Worm (Caenorhabditis elegans): ENCODE data around the gene F13B12.3.

DNA sequence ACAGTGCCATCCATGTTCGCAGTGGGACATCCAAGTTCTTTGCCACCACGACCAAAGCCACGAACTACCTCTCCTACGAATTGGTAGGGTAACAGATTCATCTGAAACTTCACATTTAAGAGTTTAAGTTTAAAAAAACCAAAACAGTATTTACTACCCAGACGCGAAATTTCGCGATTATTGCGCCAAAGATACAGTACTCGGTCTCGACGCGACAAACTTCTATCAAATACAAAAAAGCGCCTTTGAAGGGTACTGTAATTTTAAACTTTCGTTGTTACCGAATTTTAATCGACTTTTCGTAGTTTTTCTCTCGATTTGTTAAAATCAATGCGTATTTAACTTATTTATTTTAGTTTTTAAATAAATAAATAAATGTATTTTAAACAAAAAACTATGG, 29.5 kb upstream of the F13B12.3 start, which contains the start of gene rfk-1:
- no peak for TF ChIP-seq ztf-4 (tag; optimal IDR thresholded peaks at IDR 0.05)
- no peak for TF ChIP-seq zag-1 (tag; optimal IDR thresholded peaks at IDR 0.05)
- TF ChIP-seq elt-3 (tag; optimal IDR thresholded peaks at IDR 0.05) = no peak
- no peak for TF ChIP-seq ama-1 (optimal IDR thresholded peaks at IDR 0.05)
- TF ChIP-seq lin-15B (tag; optimal IDR thresholded peaks at IDR 0.05) = no peak

Data from whole organism, L3 larva.